Fruit fly (Drosophila melanogaster) whole organism, embryonic: ENCODE results near the gene PK1-R.

ENCODE experiments used
- ATbp ChIP-seq: fragments of 200-800 bp; sonication (Bioruptor generic); optimal IDR thresholded peaks from 2 replicates; lab custom pipeline; 2017; ENCODE audit warnings: missing biosample characterization, mild to moderate bottlenecking, missing genetic modification characterization, missing genetic modification reagents
- CG10267 ChIP-seq: fragments of 200-800 bp; sonication (Bioruptor generic); optimal IDR thresholded peaks from 2 replicates; lab custom pipeline; 2018; ENCODE audit warnings: missing biosample characterization, mild to moderate bottlenecking, missing genetic modification characterization, moderate library complexity
- CG10654 ChIP-seq: fragments of 200-800 bp; sonication (Bioruptor generic); optimal IDR thresholded peaks from 2 replicates; lab custom pipeline; 2016; ENCODE audit warnings: missing biosample characterization, missing genetic modification characterization
- CG11695 ChIP-seq: fragments of 200-800 bp; sonication (Bioruptor generic); IDR thresholded peaks from 3 replicates; pipeline ENCODE4 v1.3.6; 2022; ENCODE audit warnings: missing biosample characterization, missing genetic modification characterization
- CG12299 ChIP-seq: fragments of 200-800 bp; sonication (Bioruptor generic); optimal IDR thresholded peaks from 2 replicates; lab custom pipeline; 2018; ENCODE audit warnings: missing biosample characterization, mild to moderate bottlenecking, missing genetic modification characterization
- CG12744 ChIP-seq: fragments of 200-800 bp; sonication (Bioruptor generic); optimal IDR thresholded peaks from 2 replicates; lab custom pipeline; 2016; ENCODE audit warnings: missing biosample characterization, missing genetic modification characterization
- CG14667 ChIP-seq: fragments of 200-800 bp; sonication (Bioruptor generic); IDR thresholded peaks from 2 replicates; pipeline ENCODE4 v1.3.6; 2022; ENCODE audit warnings: missing biosample characterization, missing genetic modification characterization
- CG15011 ChIP-seq: fragments of 200-800 bp; sonication (Bioruptor generic); optimal IDR thresholded peaks from 3 replicates; lab custom pipeline; 2018; ENCODE audit warnings: missing biosample characterization, mild to moderate bottlenecking, missing genetic modification characterization
- CG17829 ChIP-seq: fragments of 200-800 bp; optimal IDR thresholded peaks from 2 replicates; lab custom pipeline; 2019; ENCODE audit warnings: missing biosample characterization, mild to moderate bottlenecking, missing genetic modification characterization, moderate library complexity
- CG2120 ChIP-seq: fragments of 200-800 bp; sonication (Bioruptor generic); optimal IDR thresholded peaks from 3 replicates; lab custom pipeline; 2016; ENCODE audit warnings: missing biosample characterization, missing genetic modification characterization
- CG2875 ChIP-seq: fragments of 200-800 bp; sonication (Bioruptor generic); optimal IDR thresholded peaks from 2 replicates; lab custom pipeline; 2017; ENCODE audit warnings: missing biosample characterization, mild to moderate bottlenecking, missing genetic modification characterization, missing genetic modification reagents
- CG30431 ChIP-seq: fragments of 200-800 bp; sonication (Bioruptor generic); optimal IDR thresholded peaks from 2 replicates; lab custom pipeline; 2017; ENCODE audit warnings: missing biosample characterization, missing genetic modification characterization
- CG31365 ChIP-seq: fragments of 200-800 bp; sonication (Bioruptor generic); optimal IDR thresholded peaks from 2 replicates; lab custom pipeline; 2018; ENCODE audit warnings: missing biosample characterization, mild to moderate bottlenecking, missing genetic modification characterization
- CG34224 ChIP-seq: fragments of 200-800 bp; sonication (Bioruptor generic); IDR thresholded peaks from 3 replicates; pipeline ENCODE4 v1.3.6; 2022; ENCODE audit warnings: missing biosample characterization, missing genetic modification characterization; ENCODE audit not compliant: partially characterized antibody
- CG8944 ChIP-seq: fragments of 200-800 bp; sonication (Bioruptor generic); optimal IDR thresholded peaks from 3 replicates; lab custom pipeline; 2016; ENCODE audit warnings: missing biosample characterization, missing genetic modification characterization
- Gsc ChIP-seq: fragments of 200-800 bp; sonication (Bioruptor generic); IDR thresholded peaks from 2 replicates; pipeline ENCODE4 v1.3.6; 2022; ENCODE audit warnings: missing biosample characterization, missing genetic modification characterization
- HLH4C ChIP-seq: fragments of 200-800 bp; sonication (Bioruptor generic); IDR thresholded peaks from 3 replicates; pipeline ENCODE4 v1.3.6; 2022; ENCODE audit warnings: missing biosample characterization, missing genetic modification characterization; ENCODE audit not compliant: partially characterized antibody
- HmgZ ChIP-seq: fragments of 200-800 bp; sonication (Bioruptor generic); optimal IDR thresholded peaks from 2 replicates; lab custom pipeline; 2018; ENCODE audit warnings: missing biosample characterization, mild to moderate bottlenecking, missing genetic modification characterization
- Hmr ChIP-seq: fragments of 200-800 bp; sonication (Bioruptor generic); optimal IDR thresholded peaks from 3 replicates; lab custom pipeline; 2017; ENCODE audit warnings: mild to moderate bottlenecking, missing biosample characterization, missing genetic modification reagents, missing genetic modification characterization
- Hr78 ChIP-seq, 2 experiments: fragments of 200-800 bp in 1 of 2; fragments of >200 bp in 1 of 2; sonication (Bioruptor generic) in 1 of 2; optimal IDR thresholded peaks; 2 replicates each; lab custom pipeline; 2017 to 2019; ENCODE audit warnings: missing biosample characterization in 2 of 2, missing genetic modification characterization in 2 of 2, mild to moderate bottlenecking in 1 of 2, moderate library complexity in 1 of 2
- Hsf ChIP-seq: fragments of 200-800 bp; sonication (Bioruptor generic); optimal IDR thresholded peaks from 3 replicates; lab custom pipeline; 2016; ENCODE audit warnings: missing biosample characterization, missing genetic modification characterization
- Mes4 ChIP-seq: fragments of 200-800 bp; sonication (Bioruptor generic); optimal IDR thresholded peaks from 2 replicates; lab custom pipeline; 2016; ENCODE audit warnings: missing biosample characterization, missing genetic modification characterization
- Neu2 ChIP-seq: fragments of 200-800 bp; sonication (Bioruptor generic); optimal IDR thresholded peaks from 3 replicates; lab custom pipeline; 2016; ENCODE audit warnings: missing biosample characterization, missing genetic modification characterization, borderline replicate concordance
- Sox100B ChIP-seq: fragments of 200-800 bp; sonication (Bioruptor generic); optimal IDR thresholded peaks from 3 replicates; lab custom pipeline; 2018; ENCODE audit warnings: missing biosample characterization, mild to moderate bottlenecking, missing genetic modification characterization
- ato ChIP-seq: fragments of 200-800 bp; sonication (Bioruptor generic); IDR thresholded peaks from 2 replicates; pipeline ENCODE4 v1.3.6; 2022; ENCODE audit warnings: missing biosample characterization, missing genetic modification characterization; ENCODE audit not compliant: partially characterized antibody
- az2 ChIP-seq: fragments of 200-800 bp; sonication (Bioruptor generic); optimal IDR thresholded peaks from 3 replicates; lab custom pipeline; 2016; ENCODE audit warnings: missing biosample characterization, missing genetic modification characterization
- chn ChIP-seq: fragments of 200-800 bp; sonication (Bioruptor generic); optimal IDR thresholded peaks from 2 replicates; lab custom pipeline; 2016; ENCODE audit warnings: missing biosample characterization, missing genetic modification characterization
- da ChIP-seq: fragments of 200-800 bp; sonication (Bioruptor generic); optimal IDR thresholded peaks from 2 replicates; lab custom pipeline; 2016; ENCODE audit warnings: missing biosample characterization, missing genetic modification characterization
- dati ChIP-seq: fragments of 200-800 bp; sonication (Bioruptor generic); IDR thresholded peaks from 2 replicates; pipeline ENCODE4 v1.3.6; 2022; ENCODE audit warnings: missing biosample characterization, missing genetic modification characterization
- ems ChIP-seq: fragments of 200-800 bp; sonication (Bioruptor generic); optimal IDR thresholded peaks from 3 replicates; lab custom pipeline; 2016; ENCODE audit warnings: missing biosample characterization, missing genetic modification characterization
- grn ChIP-seq: fragments of 200-800 bp; sonication (Bioruptor generic); optimal IDR thresholded peaks from 3 replicates; lab custom pipeline; 2017; ENCODE audit warnings: missing biosample characterization, missing genetic modification characterization
- gsb-n ChIP-seq: fragments of 200-800 bp; sonication (Bioruptor generic); optimal IDR thresholded peaks from 3 replicates; lab custom pipeline; 2018; ENCODE audit warnings: missing biosample characterization, mild to moderate bottlenecking, missing genetic modification characterization
- insv ChIP-seq, 2 experiments: fragments of 200-800 bp; sonication (Bioruptor generic); optimal IDR thresholded peaks; 3 replicates each; lab custom pipeline; 2016 to 2018; ENCODE audit warnings: missing biosample characterization in 2 of 2, missing genetic modification characterization in 2 of 2
- kni ChIP-seq: fragments of 200-800 bp; sonication (Bioruptor generic); optimal IDR thresholded peaks from 3 replicates; lab custom pipeline; 2017; ENCODE audit warnings: mild to moderate bottlenecking, missing biosample characterization, missing genetic modification reagents, missing genetic modification characterization
- mirr ChIP-seq: fragments of 200-800 bp; sonication (Bioruptor generic); optimal IDR thresholded peaks from 3 replicates; lab custom pipeline; 2018; ENCODE audit warnings: missing biosample characterization, mild to moderate bottlenecking, missing genetic modification characterization
- mld ChIP-seq: fragments of 200-800 bp; sonication (Bioruptor generic); IDR thresholded peaks from 3 replicates; pipeline ENCODE4 v1.3.6; 2022; ENCODE audit warnings: missing biosample characterization, missing genetic modification characterization; ENCODE audit not compliant: partially characterized antibody
- org-1 ChIP-seq: fragments of 200-800 bp; sonication (Bioruptor generic); optimal IDR thresholded peaks from 2 replicates; lab custom pipeline; 2017; ENCODE audit warnings: missing biosample characterization, missing genetic modification characterization
- p53 ChIP-seq: fragments of 200-800 bp; sonication (Bioruptor generic); optimal IDR thresholded peaks from 2 replicates; lab custom pipeline; 2016; ENCODE audit warnings: missing biosample characterization, missing genetic modification characterization
- pb ChIP-seq: fragments of 200-800 bp; sonication (Bioruptor generic); optimal IDR thresholded peaks from 3 replicates; lab custom pipeline; 2016; ENCODE audit warnings: missing biosample characterization, missing genetic modification characterization
- pho ChIP-seq: fragments of 200-800 bp; sonication (Bioruptor generic); optimal IDR thresholded peaks from 2 replicates; lab custom pipeline; 2016; ENCODE audit warnings: missing biosample characterization, missing genetic modification characterization
- row ChIP-seq: fragments of 200-800 bp; sonication (Bioruptor generic); IDR thresholded peaks from 3 replicates; pipeline ENCODE4 v1.3.6; 2022; ENCODE audit warnings: missing biosample characterization, missing genetic modification characterization
- slou ChIP-seq: fragments of 200-800 bp; sonication (Bioruptor generic); optimal IDR thresholded peaks from 3 replicates; lab custom pipeline; 2016; ENCODE audit warnings: missing biosample characterization, missing genetic modification characterization
- tgo ChIP-seq: fragments of 200-800 bp; sonication (Bioruptor generic); IDR thresholded peaks from 3 replicates; pipeline ENCODE4 v1.3.6; 2022; ENCODE audit warnings: missing biosample characterization, missing genetic modification characterization

Gene PK1-R

DNA sequence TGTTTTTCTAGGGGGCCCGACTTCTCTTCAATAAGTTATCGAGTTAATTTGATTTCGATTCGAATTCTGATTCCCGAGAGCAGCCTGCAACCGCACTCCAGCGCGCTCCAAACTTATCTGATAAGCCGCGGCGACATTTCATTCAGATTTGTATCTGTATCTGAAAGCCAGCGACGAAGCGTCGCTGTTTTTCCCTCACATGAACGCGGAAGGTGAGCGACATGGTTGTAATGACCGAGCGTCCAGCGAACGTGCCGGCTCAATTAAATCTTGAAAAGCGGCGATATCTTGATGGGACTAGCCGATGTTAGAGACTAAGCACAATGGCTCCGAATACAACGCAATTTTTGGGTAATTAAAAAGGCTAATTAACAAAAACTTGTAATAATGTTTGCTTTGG, at the start of gene PK1-R:
PK1-R (minus strand) TSS at position 101 of the 400 bp plus-strand sequence.
- peak; percentile 61; the same call in 2 of the 3 replicates for TF ChIP-seq CG11695
- peak; percentile 75 for TF ChIP-seq grn (GFP tag; lab: Kevin White, UChicago)
- TF ChIP-seq slou (GFP tag; lab: Kevin White, UChicago), result no peak
- TF ChIP-seq Mes4, result no peak
- no peak for TF ChIP-seq Neu2 (GFP tag; lab: Kevin White, UChicago)
- no peak for TF ChIP-seq HLH4C (GFP tag; lab: Robert Waterston, UW)

DNA sequence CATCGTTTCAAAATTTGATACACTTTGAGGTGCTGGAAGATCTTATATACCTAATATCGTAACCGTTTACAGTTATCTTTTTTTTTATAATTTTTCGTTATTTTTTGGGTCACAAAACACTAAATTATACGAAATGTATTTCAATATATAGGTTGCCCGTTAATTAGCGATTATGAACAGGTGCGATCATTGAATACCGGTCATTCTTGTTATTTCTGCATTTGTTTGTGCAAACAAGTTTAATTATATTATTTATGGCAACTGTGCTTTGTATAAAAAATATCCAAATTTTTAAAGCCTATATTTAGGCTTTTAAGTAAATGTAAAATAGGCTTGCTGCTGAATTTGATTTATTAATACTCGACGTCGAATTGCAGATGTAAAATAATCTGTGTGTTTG, 49.6 kb upstream of the PK1-R start, which contains the start of gene CG42500:
CG42500 (minus strand) TSS at position 101 of the 400 bp plus-strand sequence.
- TF ChIP-seq CG12744 (GFP tag; lab: Kevin White, UChicago) (no peak), CG10654 (no peak), HmgZ (no peak), tgo (GFP tag; lab: Robert Waterston, UW) (no peak), gsb-n (tag; lab: Kevin White, UChicago) (no peak), mld (no peak), ato (no peak), CG2120 (no peak), mirr (GFP tag; lab: Kevin White, UChicago) (no peak), row (GFP tag; lab: Robert Waterston, UW) (no peak), CG34224 (no peak), org-1 (GFP tag; lab: Kevin White, UChicago) (no peak), az2 (no peak), CG12299 (no peak), CG31365 (tag; lab: Kevin White, UChicago) (no peak), Mes4 (no peak), Sox100B (no peak), da (GFP tag; lab: Kevin White, UChicago) (no peak), chn (GFP tag; lab: Kevin White, UChicago) (no peak), CG15011 (GFP tag; lab: Kevin White, UChicago) (no peak)

DNA sequence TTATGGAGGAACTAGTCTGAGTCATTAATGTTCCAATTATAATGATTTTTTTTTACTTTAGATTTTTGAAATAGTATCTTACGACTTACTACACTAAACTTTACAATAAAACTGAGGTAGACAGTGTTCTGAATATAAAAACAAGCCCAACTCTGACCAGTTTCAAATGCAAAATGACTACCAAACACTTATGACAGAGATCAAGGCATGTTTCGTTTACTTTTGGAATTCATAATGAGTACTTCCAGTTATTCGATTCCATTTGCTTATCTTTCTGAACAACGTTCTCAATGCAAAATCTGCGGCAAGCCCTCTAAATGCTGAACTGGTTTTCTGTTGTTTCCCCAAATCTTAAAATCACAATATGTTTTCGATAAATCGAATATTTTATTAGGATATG, 48.9 kb upstream of the PK1-R start, which contains the start of gene CG14355:
CG14355 (minus strand) TSS at position 101 of the 400 bp plus-strand sequence.
- TF ChIP-seq ATbp (GFP tag; lab: Kevin White, UChicago) (no peak), p53 (GFP tag; lab: Kevin White, UChicago) (no peak), Gsc (no peak), kni (GFP tag; lab: Kevin White, UChicago) (no peak), Hr78 (GFP tag; optimal IDR thresholded peaks at IDR 0.05; lab: Kevin White, UChicago) (no peak), CG14667 (no peak), Hmr (GFP tag; lab: Kevin White, UChicago) (no peak), pho (GFP tag; lab: Kevin White, UChicago) (no peak), pb (GFP tag; lab: Kevin White, UChicago) (no peak), Mes4 (no peak), CG31365 (tag; lab: Kevin White, UChicago) (no peak), CG8944 (no peak), insv (GFP tag; optimal IDR thresholded peaks at IDR 0.05; lab: Kevin White, UChicago) (no peak), CG10267 (no peak), CG2875 (no peak), CG17829 (tag; lab: Kevin White, UChicago) (no peak), Hsf (no peak), ems (no peak), dati (GFP tag; lab: Robert Waterston, UW) (no peak), CG30431 (GFP tag; lab: Kevin White, UChicago) (no peak)
